Worm (Caenorhabditis elegans) whole organism, L4 larva: Measurements from ENCODE around the gene nhr-210.
A peak's percentile ranks its signal among the peaks of the same experiment; 100 is the strongest.

Source experiments
- D1046.2 ChIP-seq: fragments of 200-800 bp; sonication (Bioruptor generic); IDR thresholded peaks from 2 replicates; pipeline ENCODE4 v1.3.6; 2022; ENCODE audit warnings: missing genetic modification characterization, missing compliant biosample characterization
- F49E8.2 ChIP-seq: sonication (generic microtip); optimal IDR thresholded peaks from 2 replicates; lab custom pipeline; 2016; ENCODE audit warnings: missing compliant biosample characterization, mild to moderate bottlenecking, missing genetic modification characterization, borderline replicate concordance
- Y5F2A.4 ChIP-seq: fragments of 200-800 bp; sonication (Bioruptor generic); optimal IDR thresholded peaks from 2 replicates; lab custom pipeline; 2018; ENCODE audit warnings: mild to moderate bottlenecking, missing genetic modification characterization, missing compliant biosample characterization
- Y75B8A.6 ChIP-seq: fragments of 200-800 bp; sonication (Bioruptor generic); IDR thresholded peaks from 2 replicates; pipeline ENCODE4 v1.3.6; 2022; ENCODE audit warnings: missing genetic modification reagents, missing genetic modification characterization, missing compliant biosample characterization
- ceh-20 ChIP-seq: fragments of 200-800 bp; sonication (Bioruptor generic); IDR thresholded peaks from 2 replicates; pipeline ENCODE4 v1.3.6; 2022; ENCODE audit warnings: missing genetic modification reagents, missing genetic modification characterization, missing compliant biosample characterization
- ceh-44 ChIP-seq: fragments of 200-800 bp; sonication (Bioruptor generic); IDR thresholded peaks from 2 replicates; pipeline ENCODE4 v1.3.6; 2022; ENCODE audit warnings: missing genetic modification reagents, missing genetic modification characterization, missing compliant biosample characterization
- ceh-82 ChIP-seq: sonication (generic microtip); optimal IDR thresholded peaks from 2 replicates; lab custom pipeline; 2017; ENCODE audit warnings: missing biosample characterization, missing genetic modification characterization
- ctbp-1 ChIP-seq: fragments of 200-800 bp; sonication (Bioruptor generic); IDR thresholded peaks from 2 replicates; pipeline ENCODE4 v1.3.6; 2022; ENCODE audit warnings: missing genetic modification reagents, missing genetic modification characterization, missing compliant biosample characterization
- daf-12 ChIP-seq: fragments of 150-350 bp; optimal IDR thresholded peaks from 2 replicates; lab custom pipeline; 2014; ENCODE audit warnings: missing biosample characterization, missing genetic modification reagents, missing genetic modification characterization
- daf-19 ChIP-seq: fragments of 200-800 bp; sonication (Bioruptor generic); conservative IDR thresholded peaks from 2 replicates; pipeline ENCODE4 v1.3.6; 2022; ENCODE audit warnings: missing genetic modification characterization, missing compliant biosample characterization
- dmd-6 ChIP-seq: fragments of 200-800 bp; sonication (Bioruptor generic); IDR thresholded peaks from 2 replicates; pipeline ENCODE4 v1.3.6; 2022; ENCODE audit warnings: missing genetic modification reagents, missing genetic modification characterization, missing compliant biosample characterization
- dmd-9 ChIP-seq: fragments of 200-800 bp; sonication (Bioruptor generic); IDR thresholded peaks from 2 replicates; pipeline ENCODE4 v1.3.6; 2022; ENCODE audit warnings: missing genetic modification reagents, missing genetic modification characterization, missing compliant biosample characterization
- egl-43 ChIP-seq: fragments of 200-800 bp; sonication (Bioruptor generic); IDR thresholded peaks from 2 replicates; pipeline ENCODE4 v1.3.6; 2022; ENCODE audit warnings: missing genetic modification reagents, missing genetic modification characterization, missing compliant biosample characterization
- fkh-10 ChIP-seq: fragments of 150-350 bp; optimal IDR thresholded peaks from 2 replicates; lab custom pipeline; 2014; ENCODE audit warnings: missing biosample characterization, missing genetic modification reagents, missing genetic modification characterization
- hlh-30 ChIP-seq: sonication (generic microtip); optimal IDR thresholded peaks from 2 replicates; lab custom pipeline; 2017; ENCODE audit warnings: antibody characterized with exemption, mild to moderate bottlenecking, missing genetic modification characterization, missing compliant biosample characterization; ENCODE audit not compliant: insufficient read depth
- hmg-1.1 ChIP-seq: fragments of 200-800 bp; sonication (Bioruptor generic); IDR thresholded peaks from 2 replicates; pipeline ENCODE4 v1.3.6; 2022; ENCODE audit warnings: missing genetic modification reagents, missing genetic modification characterization, missing compliant biosample characterization
- lim-7 ChIP-seq: fragments of 200-800 bp; sonication (Bioruptor generic); IDR thresholded peaks from 2 replicates; pipeline ENCODE4 v1.3.6; 2022; ENCODE audit warnings: missing genetic modification characterization, missing compliant biosample characterization
- lin-13 ChIP-seq: fragments of 150-350 bp; optimal IDR thresholded peaks from 2 replicates; lab custom pipeline; 2014; ENCODE audit warnings: missing biosample characterization, missing genetic modification reagents, missing genetic modification characterization
- lin-15B ChIP-seq: fragments of 150-350 bp; sonication (generic microtip); optimal IDR thresholded peaks from 3 replicates; lab custom pipeline; 2014; ENCODE audit warnings: missing biosample characterization, missing genetic modification characterization
- madf-5 ChIP-seq, 2 experiments: fragments of 200-800 bp; sonication (Bioruptor generic); IDR thresholded peaks; 2 replicates each; pipeline ENCODE4 v1.3.6; 2022; ENCODE audit warnings: missing compliant biosample characterization in 2 of 2, missing genetic modification characterization in 2 of 2
- mdt-29 ChIP-seq: fragments of 200-800 bp; sonication (Bioruptor generic); IDR thresholded peaks from 2 replicates; pipeline ENCODE4 v1.3.6; 2022; ENCODE audit warnings: missing genetic modification reagents, missing genetic modification characterization, missing compliant biosample characterization
- mep-1 ChIP-seq: fragments of 150-350 bp; sonication (generic microtip); optimal IDR thresholded peaks from 3 replicates; lab custom pipeline; 2014; ENCODE audit warnings: missing biosample characterization, missing genetic modification characterization
- nhr-28 ChIP-seq: fragments of 150-350 bp; optimal IDR thresholded peaks from 2 replicates; lab custom pipeline; 2014; ENCODE audit warnings: missing biosample characterization, missing genetic modification characterization
- nhr-41 ChIP-seq: fragments of 200-800 bp; sonication (Bioruptor generic); IDR thresholded peaks from 2 replicates; pipeline ENCODE4 v1.3.6; 2022; ENCODE audit warnings: missing genetic modification reagents, missing genetic modification characterization, missing compliant biosample characterization
- snpc-4 ChIP-seq: fragments of 150-350 bp; optimal IDR thresholded peaks from 2 replicates; lab custom pipeline; 2014; ENCODE audit warnings: missing biosample characterization, missing genetic modification characterization
- spr-1 ChIP-seq: sonication (generic microtip); optimal IDR thresholded peaks from 2 replicates; lab custom pipeline; 2016; ENCODE audit warnings: mild to moderate bottlenecking, missing genetic modification characterization, missing compliant biosample characterization
- tag-97 ChIP-seq: fragments of 200-800 bp; sonication (Bioruptor generic); IDR thresholded peaks from 2 replicates; pipeline ENCODE4 v1.3.6; 2022; ENCODE audit warnings: missing genetic modification characterization, missing compliant biosample characterization
- tra-1 ChIP-seq: fragments of 200-800 bp; sonication (Bioruptor generic); IDR thresholded peaks from 2 replicates; pipeline ENCODE4 v1.3.6; 2022; ENCODE audit warnings: missing genetic modification reagents, missing genetic modification characterization, missing compliant biosample characterization
- unc-130 ChIP-seq: sonication (generic microtip); optimal IDR thresholded peaks from 2 replicates; lab custom pipeline; 2016; ENCODE audit warnings: missing genetic modification reagents, missing genetic modification characterization, missing compliant biosample characterization
- unc-39 ChIP-seq: sonication (generic microtip); optimal IDR thresholded peaks from 2 replicates; lab custom pipeline; 2017; ENCODE audit warnings: missing biosample characterization, missing genetic modification characterization
- zag-1 ChIP-seq: fragments of 150-350 bp; optimal IDR thresholded peaks from 2 replicates; lab custom pipeline; 2014; ENCODE audit warnings: missing biosample characterization, missing genetic modification characterization
- zfp-2 ChIP-seq: sonication (generic microtip); optimal IDR thresholded peaks from 2 replicates; lab custom pipeline; 2016; ENCODE audit warnings: mild to moderate bottlenecking, missing genetic modification characterization, missing compliant biosample characterization
- zip-2 ChIP-seq: fragments of 150-350 bp; optimal IDR thresholded peaks from 2 replicates; lab custom pipeline; 2014; ENCODE audit warnings: missing biosample characterization, missing genetic modification characterization

nhr-210 gene

DNA sequence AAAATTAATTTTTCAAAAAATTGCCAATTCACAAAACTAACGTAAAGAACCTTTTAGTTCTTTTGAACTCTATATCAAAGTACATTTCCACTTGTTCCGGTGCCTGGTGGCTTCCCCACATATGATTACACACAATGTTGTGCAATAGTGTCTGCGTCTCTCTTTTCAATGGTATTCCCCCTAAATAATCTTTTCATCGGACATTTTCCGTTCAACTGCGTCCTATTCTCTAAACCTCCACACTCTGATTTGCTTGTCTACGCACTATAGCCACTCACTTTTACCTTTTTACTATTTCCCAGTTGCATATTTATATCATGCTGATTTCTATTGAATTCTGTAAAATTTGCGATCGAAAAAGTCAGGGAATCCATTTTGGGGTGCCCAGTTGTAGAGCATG is 12.7 kb upstream of the nhr-210 start, which contains the start of gene nhr-58 (continued):
- TF ChIP-seq ceh-82, result no peak

DNA sequence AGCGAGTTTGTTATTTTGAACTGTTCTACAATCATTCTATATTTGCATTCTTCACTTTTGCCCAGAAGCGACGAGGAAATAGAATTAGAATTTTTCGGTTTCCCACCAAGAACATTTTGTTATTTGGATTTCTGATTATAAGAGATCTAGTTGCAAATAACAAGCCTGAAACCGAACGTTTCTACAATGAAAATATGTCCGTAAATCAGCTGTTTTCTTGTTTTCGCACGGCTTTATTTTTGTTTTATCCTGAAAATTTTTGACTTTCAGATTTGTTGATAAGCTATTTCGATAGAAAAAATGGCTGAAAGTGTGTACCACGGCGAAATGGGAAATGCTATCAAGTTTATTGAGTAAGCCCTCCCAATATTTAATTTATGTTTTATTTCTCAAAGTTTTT is 8.3 kb upstream of the nhr-210 start, which contains the start of gene srw-108:
TSS of gene srw-108 (plus strand) at position 301 of the 400 bp plus-strand sequence.
- TF ChIP-seq snpc-4 (tag; lab: Kevin White, UChicago) (no peak), zfp-2 (tag; lab: Kevin White, UChicago) (no peak), tra-1 (GFP tag; lab: Robert Waterston, UW) (no peak), daf-12 (tag; lab: Kevin White, UChicago) (no peak), lim-7 (GFP tag; lab: Robert Waterston, UW) (no peak)
- TF ChIP-seq, all 104 proteins: peak for 0

DNA sequence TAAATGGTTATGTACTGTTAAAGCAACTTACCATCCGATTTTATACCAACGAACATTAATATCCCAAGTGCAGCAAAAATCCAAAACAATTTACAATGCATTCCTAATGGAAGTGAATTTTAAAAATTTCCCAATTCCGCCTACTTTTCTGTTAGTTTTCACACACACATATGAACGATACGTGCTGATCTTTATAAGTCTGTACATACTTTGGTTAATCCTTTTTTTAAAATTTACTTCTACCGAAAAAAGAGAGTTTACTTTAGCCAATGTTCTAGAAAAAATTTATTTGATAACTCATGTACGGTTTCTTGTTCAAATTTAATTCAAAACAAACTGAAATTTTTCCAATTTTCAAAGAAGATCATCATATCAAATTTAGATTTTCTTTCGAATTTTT is 5.7 kb upstream of the nhr-210 start, which contains the start of gene R11G11.16:
TSS of gene R11G11.16 (minus strand) at position 101 of the 400 bp plus-strand sequence.
- TF ChIP-seq lim-7 (GFP tag; lab: Robert Waterston, UW), result no peak
- no peak for TF ChIP-seq zag-1 (tag; lab: Kevin White, UChicago)
- TF ChIP-seq nhr-41 (GFP tag; lab: Robert Waterston, UW), result no peak
- TF ChIP-seq madf-5 (GFP tag; IDR thresholded peaks at IDR 0.05; lab: Robert Waterston, UW), result no peak
- TF ChIP-seq zip-2 (tag; lab: Kevin White, UChicago), result no peak
- TF ChIP-seq spr-1, result no peak
- no peak for TF ChIP-seq lin-13 (GFP tag; lab: Kevin White, UChicago)
- TF ChIP-seq ceh-44, result no peak
- no peak for TF ChIP-seq hlh-30
- TF ChIP-seq D1046.2 (GFP tag; lab: Robert Waterston, UW), result no peak
- TF ChIP-seq ceh-20 (GFP tag; lab: Robert Waterston, UW), result no peak
- TF ChIP-seq Y75B8A.6, result no peak
- TF ChIP-seq dmd-9 (GFP tag; lab: Robert Waterston, UW), result no peak
- no peak for TF ChIP-seq tra-1 (GFP tag; lab: Robert Waterston, UW)

DNA sequence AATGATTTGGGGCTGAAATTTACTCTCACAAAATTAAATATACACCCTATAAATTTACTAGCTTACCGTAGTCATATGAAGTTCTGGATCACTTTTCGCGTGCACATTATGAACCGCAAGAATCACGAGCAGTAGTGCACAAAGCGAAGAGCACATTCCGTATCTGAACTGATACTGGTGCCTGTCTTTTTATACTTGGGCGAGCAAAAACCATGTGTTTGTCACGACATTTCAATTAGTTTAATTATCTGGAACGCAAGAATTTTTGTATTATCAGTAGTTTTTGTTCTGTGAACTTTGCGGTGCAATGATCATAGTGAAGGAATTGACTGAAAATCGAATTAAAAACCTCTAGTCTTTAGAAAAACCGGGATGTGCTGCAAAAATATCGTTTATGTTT is 4.7 kb upstream of the nhr-210 start, which contains the start of gene lipl-3:
TSS of gene lipl-3 (minus strand) at position 161 of the 400 bp plus-strand sequence.
- TF ChIP-seq ctbp-1 (GFP tag; lab: Robert Waterston, UW) (no peak), hlh-30 (peak; percentile 15), nhr-28 (tag; lab: Kevin White, UChicago) (peak; percentile 65), dmd-6 (GFP tag; lab: Robert Waterston, UW) (peak; percentile 77), Y5F2A.4 (GFP tag; lab: Kevin White, UChicago) (no peak)

ce11 chrV:521517-521916 is 2.2 kb upstream of the nhr-210 start, which contains the start of gene srw-107:
srw-107 (minus strand) TSS chrV:521617.
- TF ChIP-seq hmg-1.1 (GFP tag; lab: Robert Waterston, UW) (no peak), mdt-29 (no peak), F49E8.2 (tag; lab: Kevin White, UChicago) (no peak), mep-1 (tag; lab: Kevin White, UChicago) (no peak), tag-97 (GFP tag; lab: Robert Waterston, UW) (no peak)

- TF ChIP-seq dmd-9 (GFP tag; lab: Robert Waterston, UW) (no peak), unc-130 (GFP tag; lab: Kevin White, UChicago) (no peak), lin-15B (tag; lab: Kevin White, UChicago) (no peak), daf-19 (GFP tag; lab: Robert Waterston, UW) (no peak), fkh-10 (GFP tag; lab: Kevin White, UChicago) (no peak), egl-43 (GFP tag; lab: Robert Waterston, UW) (no peak), unc-39 (tag; lab: Kevin White, UChicago) (no peak)
Measured at ce11 chrV:512420-512819, 6.9 kb downstream of the nhr-210 start, which contains the start of gene srh-37. srh-37 (minus strand) TSS chrV:512520.
